Fruit fly (Drosophila melanogaster) whole organism, embryonic: ENCODE measurements around the gene ssp.

Experiments
- CG10147 ChIP-seq: fragments of 200-800 bp; sonication (Bioruptor generic); optimal IDR thresholded peaks from 2 replicates; lab custom pipeline; 2019; ENCODE audit warnings: missing biosample characterization, mild to moderate bottlenecking, missing genetic modification characterization, moderate library complexity
- CG10654 ChIP-seq: fragments of 200-800 bp; sonication (Bioruptor generic); optimal IDR thresholded peaks from 2 replicates; lab custom pipeline; 2016; ENCODE audit warnings: missing biosample characterization, missing genetic modification characterization
- CG11696 ChIP-seq: fragments of 200-800 bp; sonication (Bioruptor generic); IDR thresholded peaks from 2 replicates; pipeline ENCODE4 v1.3.6; 2022; ENCODE audit warnings: missing biosample characterization, missing genetic modification characterization
- CG13624 ChIP-seq: fragments of 200-800 bp; sonication (Bioruptor generic); optimal IDR thresholded peaks from 2 replicates; lab custom pipeline; 2016; ENCODE audit warnings: missing biosample characterization, missing genetic modification characterization
- CG15514 ChIP-seq: fragments of 200-800 bp; sonication (Bioruptor generic); optimal IDR thresholded peaks from 3 replicates; lab custom pipeline; 2017; ENCODE audit warnings: missing biosample characterization, missing genetic modification characterization, mild to moderate bottlenecking, moderate library complexity, missing genetic modification reagents
- CG1602 ChIP-seq: fragments of 200-800 bp; sonication (Bioruptor generic); optimal IDR thresholded peaks from 3 replicates; lab custom pipeline; 2016; ENCODE audit warnings: missing biosample characterization, missing genetic modification characterization
- CG16863 ChIP-seq: fragments of 200-800 bp; sonication (Bioruptor generic); optimal IDR thresholded peaks from 3 replicates; lab custom pipeline; 2016; ENCODE audit warnings: missing biosample characterization, missing genetic modification characterization
- CG17186 ChIP-seq: fragments of 200-800 bp; sonication (Bioruptor generic); optimal IDR thresholded peaks from 3 replicates; lab custom pipeline; 2017; ENCODE audit warnings: missing biosample characterization, missing genetic modification reagents, missing genetic modification characterization
- CG17568 ChIP-seq: fragments of 200-800 bp; sonication (Bioruptor generic); optimal IDR thresholded peaks from 2 replicates; lab custom pipeline; 2018; ENCODE audit warnings: missing biosample characterization, mild to moderate bottlenecking, missing genetic modification characterization, moderate library complexity
- CG18619 ChIP-seq: fragments of 200-800 bp; sonication (Bioruptor generic); optimal IDR thresholded peaks from 3 replicates; lab custom pipeline; 2017; ENCODE audit warnings: missing biosample characterization, mild to moderate bottlenecking, missing genetic modification characterization
- CG18764 ChIP-seq: fragments of 200-800 bp; sonication (Bioruptor generic); optimal IDR thresholded peaks from 3 replicates; lab custom pipeline; 2016; ENCODE audit warnings: missing biosample characterization, missing genetic modification characterization
- CG2120 ChIP-seq: fragments of 200-800 bp; sonication (Bioruptor generic); optimal IDR thresholded peaks from 3 replicates; lab custom pipeline; 2016; ENCODE audit warnings: missing biosample characterization, missing genetic modification characterization
- CG2712 ChIP-seq: fragments of 200-800 bp; optimal IDR thresholded peaks from 3 replicates; lab custom pipeline; 2019; ENCODE audit warnings: missing biosample characterization, mild to moderate bottlenecking, missing genetic modification characterization, moderate library complexity
- CG3281 ChIP-seq: fragments of 200-800 bp; sonication (Bioruptor generic); optimal IDR thresholded peaks from 3 replicates; lab custom pipeline; 2017; ENCODE audit warnings: missing biosample characterization, mild to moderate bottlenecking, missing genetic modification characterization
- CG42726 ChIP-seq: fragments of 200-800 bp; sonication (Bioruptor generic); IDR thresholded peaks from 2 replicates; pipeline ENCODE4 v1.3.6; 2022; ENCODE audit warnings: missing biosample characterization, missing genetic modification characterization; ENCODE audit not compliant: partially characterized antibody
- CG4617 ChIP-seq: fragments of 200-800 bp; sonication (Bioruptor generic); optimal IDR thresholded peaks from 3 replicates; lab custom pipeline; 2016; ENCODE audit warnings: missing biosample characterization, missing genetic modification characterization, borderline replicate concordance
- CG7839 ChIP-seq: fragments of 200-800 bp; sonication (Bioruptor generic); optimal IDR thresholded peaks from 3 replicates; lab custom pipeline; 2018; ENCODE audit warnings: missing biosample characterization, mild to moderate bottlenecking, missing genetic modification characterization, moderate library complexity
- CG8359 ChIP-seq: fragments of 200-800 bp; sonication (Bioruptor generic); optimal IDR thresholded peaks from 2 replicates; lab custom pipeline; 2017; ENCODE audit warnings: missing biosample characterization, mild to moderate bottlenecking, missing genetic modification characterization, borderline replicate concordance
- D19A ChIP-seq: fragments of 200-800 bp; optimal IDR thresholded peaks from 3 replicates; lab custom pipeline; 2019; ENCODE audit warnings: missing biosample characterization, mild to moderate bottlenecking, missing genetic modification characterization, moderate library complexity
- D19B ChIP-seq: fragments of 200-800 bp; sonication (Bioruptor generic); optimal IDR thresholded peaks from 2 replicates; lab custom pipeline; 2017; ENCODE audit warnings: missing biosample characterization, mild to moderate bottlenecking, missing genetic modification characterization
- Drgx ChIP-seq: fragments of 200-800 bp; sonication (Bioruptor generic); IDR thresholded peaks from 2 replicates; pipeline ENCODE4 v1.3.6; 2022; ENCODE audit warnings: missing biosample characterization, missing genetic modification characterization
- Fer2 ChIP-seq: fragments of 200-800 bp; sonication (Bioruptor generic); optimal IDR thresholded peaks from 2 replicates; lab custom pipeline; 2018; ENCODE audit warnings: missing biosample characterization, mild to moderate bottlenecking, missing genetic modification characterization, moderate library complexity
- HLH4C ChIP-seq: fragments of 200-800 bp; sonication (Bioruptor generic); IDR thresholded peaks from 3 replicates; pipeline ENCODE4 v1.3.6; 2022; ENCODE audit warnings: missing biosample characterization, missing genetic modification characterization; ENCODE audit not compliant: partially characterized antibody
- HmgZ ChIP-seq: fragments of 200-800 bp; sonication (Bioruptor generic); optimal IDR thresholded peaks from 2 replicates; lab custom pipeline; 2018; ENCODE audit warnings: missing biosample characterization, mild to moderate bottlenecking, missing genetic modification characterization
- Hmr ChIP-seq: fragments of 200-800 bp; sonication (Bioruptor generic); optimal IDR thresholded peaks from 3 replicates; lab custom pipeline; 2017; ENCODE audit warnings: mild to moderate bottlenecking, missing biosample characterization, missing genetic modification reagents, missing genetic modification characterization
- Hr51 ChIP-seq, 2 experiments: fragments of 200-800 bp; sonication (Bioruptor generic); optimal IDR thresholded peaks; 2 replicates in 1 of 2; 3 replicates in 1 of 2; lab custom pipeline; 2016 to 2018; ENCODE audit warnings: missing biosample characterization in 2 of 2, missing genetic modification characterization in 2 of 2, mild to moderate bottlenecking in 1 of 2, moderate library complexity in 1 of 2
- Lhr ChIP-seq: fragments of 200-800 bp; sonication (Bioruptor generic); optimal IDR thresholded peaks from 3 replicates; lab custom pipeline; 2017; ENCODE audit warnings: mild to moderate bottlenecking, missing biosample characterization, missing genetic modification reagents, missing genetic modification characterization
- Mes4 ChIP-seq: fragments of 200-800 bp; sonication (Bioruptor generic); optimal IDR thresholded peaks from 2 replicates; lab custom pipeline; 2016; ENCODE audit warnings: missing biosample characterization, missing genetic modification characterization
- Spps ChIP-seq: fragments of 200-800 bp; sonication (Bioruptor generic); optimal IDR thresholded peaks from 2 replicates; lab custom pipeline; 2018; ENCODE audit warnings: missing biosample characterization, mild to moderate bottlenecking, missing genetic modification characterization
- ac ChIP-seq: fragments of 200-800 bp; sonication (Bioruptor generic); optimal IDR thresholded peaks from 3 replicates; lab custom pipeline; 2017; ENCODE audit warnings: missing biosample characterization, mild to moderate bottlenecking, missing genetic modification characterization
- ap ChIP-seq: fragments of 200-800 bp; sonication (Bioruptor generic); IDR thresholded peaks from 2 replicates; pipeline ENCODE4 v1.3.6; 2022; ENCODE audit warnings: missing biosample characterization, missing genetic modification characterization
- ems ChIP-seq: fragments of 200-800 bp; sonication (Bioruptor generic); optimal IDR thresholded peaks from 3 replicates; lab custom pipeline; 2016; ENCODE audit warnings: missing biosample characterization, missing genetic modification characterization
- esg ChIP-seq: fragments of 200-800 bp; sonication (Bioruptor generic); conservative IDR thresholded peaks from 2 replicates; pipeline ENCODE4 v1.3.6; 2022; ENCODE audit warnings: missing biosample characterization, missing genetic modification characterization
- gem ChIP-seq: fragments of 200-800 bp; sonication (Bioruptor generic); optimal IDR thresholded peaks from 2 replicates; lab custom pipeline; 2019; ENCODE audit warnings: missing biosample characterization, mild to moderate bottlenecking, missing genetic modification characterization, moderate library complexity
- grau ChIP-seq: fragments of 200-800 bp; optimal IDR thresholded peaks from 3 replicates; lab custom pipeline; 2019; ENCODE audit warnings: missing biosample characterization, mild to moderate bottlenecking, missing genetic modification characterization, moderate library complexity
- ind ChIP-seq: fragments of 200-800 bp; sonication (Bioruptor generic); optimal IDR thresholded peaks from 3 replicates; lab custom pipeline; 2016; ENCODE audit warnings: missing biosample characterization, missing genetic modification characterization
- jigr1 ChIP-seq: fragments of 200-800 bp; sonication (Bioruptor generic); IDR thresholded peaks from 3 replicates; pipeline ENCODE4 v1.3.6; 2022; ENCODE audit warnings: missing biosample characterization, missing genetic modification characterization
- luna ChIP-seq: fragments of 200-800 bp; sonication (Bioruptor generic); optimal IDR thresholded peaks from 2 replicates; lab custom pipeline; 2016; ENCODE audit warnings: missing biosample characterization, missing genetic modification characterization
- phol ChIP-seq: fragments of 200-800 bp; sonication (Bioruptor generic); optimal IDR thresholded peaks from 3 replicates; lab custom pipeline; 2018; ENCODE audit warnings: missing biosample characterization, mild to moderate bottlenecking, missing genetic modification characterization, moderate library complexity
- prd ChIP-seq, 3 experiments: fragments of >200 bp in 2 of 3; fragments of 200-800 bp in 1 of 3; sonication (Bioruptor generic) in 1 of 3; optimal IDR thresholded peaks in 2 of 3; IDR thresholded peaks in 1 of 3; 2 replicates in 2 of 3; 3 replicates in 1 of 3; pipeline versions ENCODE4 v1.3.6 to Lab custom; 2017 to 2022; ENCODE audit warnings: missing biosample characterization in 1 of 3, missing genetic modification characterization in 1 of 3
- repo ChIP-seq: fragments of 200-800 bp; sonication (Bioruptor generic); optimal IDR thresholded peaks from 2 replicates; lab custom pipeline; 2016; ENCODE audit warnings: missing biosample characterization, missing genetic modification characterization
- salm ChIP-seq: fragments of 200-800 bp; sonication (Bioruptor generic); optimal IDR thresholded peaks from 2 replicates; lab custom pipeline; 2018; ENCODE audit warnings: missing biosample characterization, mild to moderate bottlenecking, missing genetic modification characterization
- seq ChIP-seq: fragments of 200-800 bp; sonication (Bioruptor generic); IDR thresholded peaks from 2 replicates; pipeline ENCODE4 v1.3.6; 2022; ENCODE audit warnings: missing biosample characterization, missing genetic modification characterization
- slbo ChIP-seq: fragments of 200-800 bp; sonication (Bioruptor generic); IDR thresholded peaks from 2 replicates; pipeline ENCODE4 v1.3.6; 2022; ENCODE audit warnings: missing biosample characterization, missing genetic modification characterization
- slp2 ChIP-seq: fragments of 200-800 bp; sonication (Bioruptor generic); optimal IDR thresholded peaks from 2 replicates; lab custom pipeline; 2016; ENCODE audit warnings: missing biosample characterization, missing genetic modification characterization
- stc ChIP-seq: fragments of 200-800 bp; sonication (Bioruptor generic); IDR thresholded peaks from 2 replicates; pipeline ENCODE4 v1.3.6; 2022; ENCODE audit warnings: missing biosample characterization, missing genetic modification characterization
- tgo ChIP-seq: fragments of 200-800 bp; sonication (Bioruptor generic); IDR thresholded peaks from 3 replicates; pipeline ENCODE4 v1.3.6; 2022; ENCODE audit warnings: missing biosample characterization, missing genetic modification characterization
- trh ChIP-seq: fragments of 200-800 bp; sonication (Bioruptor generic); optimal IDR thresholded peaks from 2 replicates; lab custom pipeline; 2016; ENCODE audit warnings: missing biosample characterization, missing genetic modification characterization
- wdn ChIP-seq: fragments of 200-800 bp; sonication (Bioruptor generic); IDR thresholded peaks from 2 replicates; pipeline ENCODE4 v1.3.6; 2022; ENCODE audit warnings: missing biosample characterization, missing genetic modification characterization

ssp gene

DNA sequence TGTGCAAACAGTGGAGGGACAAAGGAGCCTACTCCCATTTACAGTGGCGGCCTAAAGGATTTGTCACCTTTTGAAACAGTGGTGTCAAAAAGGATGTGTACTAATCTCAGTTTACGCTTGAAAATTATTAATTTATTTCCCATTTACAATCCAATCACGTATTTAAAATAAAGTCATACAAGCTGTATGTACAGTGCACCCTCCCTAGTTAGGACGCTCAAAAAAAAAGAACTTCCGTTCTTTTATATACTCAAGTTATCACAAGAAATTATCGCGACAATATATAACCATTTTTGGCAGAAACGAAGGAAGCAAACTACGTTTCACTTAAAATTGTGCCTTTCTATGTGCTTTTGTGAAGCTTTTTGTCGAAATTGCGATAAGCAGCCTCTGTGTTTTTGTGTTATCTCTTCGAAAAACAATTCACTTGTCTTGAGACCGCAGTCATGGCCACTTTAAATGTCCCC, 21.2 kb downstream of the ssp start (continued):
- TF ChIP-seq CG10147 (no peak), ap (GFP tag; lab: Robert Waterston, UW) (0 out of 2 replicates have a peak, but pooled peaks have one; percentile 4), Drgx (GFP tag; lab: Robert Waterston, UW) (peak; percentile 61), seq (GFP tag; lab: Robert Waterston, UW) (peak; percentile 56), CG3281 (peak; percentile 47), HmgZ (tag; lab: Kevin White, UChicago) (peak; percentile 42), stc (GFP tag; lab: Robert Waterston, UW) (peak; percentile 14; the same call in 1 of the 2 replicates), CG7839 (tag; lab: Kevin White, UChicago) (peak; percentile 70), Lhr (no peak), wdn (GFP tag; lab: Robert Waterston, UW) (no peak), ac (GFP tag; lab: Kevin White, UChicago) (no peak), CG18619 (peak; percentile 46), CG10654 (no peak), grau (tag; lab: Kevin White, UChicago) (peak; percentile 92), D19B (peak; percentile 39), tgo (peak; percentile 50; the same call in 2 of the 3 replicates), luna (GFP tag; lab: Kevin White, UChicago) (no peak), CG16863 (peak; percentile 4), ems (GFP tag; lab: Kevin White, UChicago) (peak; percentile 53), CG15514 (peak; percentile 44), CG11696 (GFP tag; lab: Robert Waterston, UW) (no peak), Mes4 (GFP tag; lab: Kevin White, UChicago) (peak; percentile 19), slp2 (GFP tag; lab: Kevin White, UChicago) (no peak), jigr1 (no peak), trh (GFP tag; lab: Kevin White, UChicago) (no peak), CG1602 (GFP tag; lab: Kevin White, UChicago) (peak; percentile 7), CG13624 (GFP tag; lab: Kevin White, UChicago) (peak; percentile 57), Hmr (peak; percentile 61), CG2120 (GFP tag; lab: Kevin White, UChicago) (peak; percentile 71), CG8359 (GFP tag; lab: Kevin White, UChicago) (no peak), D19A (peak; percentile 17), CG2712 (peak; percentile 55), CG17568 (GFP tag; lab: Kevin White, UChicago) (no peak), ind (GFP tag; lab: Kevin White, UChicago) (peak; percentile 60), CG17186 (GFP tag; lab: Kevin White, UChicago) (no peak), CG4617 (GFP tag; lab: Kevin White, UChicago) (no peak), CG42726 (GFP tag; lab: Robert Waterston, UW) (no peak), phol (tag; lab: Kevin White, UChicago) (peak; percentile 52), CG18764 (GFP tag; lab: Kevin White, UChicago) (no peak), esg (GFP tag; lab: Robert Waterston, UW) (peak; percentile 27; the same call in 1 of the 2 replicates), gem (tag; lab: Kevin White, UChicago) (peak; percentile 75), Spps (tag; lab: Kevin White, UChicago) (no peak), slbo (GFP tag; lab: Robert Waterston, UW) (peak; percentile 58), repo (GFP tag; lab: Kevin White, UChicago) (no peak), prd (optimal IDR thresholded peaks at IDR 0.05; lab: Kevin White, UChicago) (no peak), prd (GFP tag; IDR thresholded peaks at IDR 0.05; lab: Robert Waterston, UW) (peak; percentile 56), Hr51 (GFP tag; optimal IDR thresholded peaks at IDR 0.05; lab: Kevin White, UChicago) (peak in 1 of 2 experiments; percentile 60), HLH4C (no peak), salm (peak; percentile 20), Fer2 (no peak)
